Worm (Caenorhabditis elegans) whole organism, L4 larva: Measurements from ENCODE around the gene F07G11.3.

ENCODE experiments used
- D1046.2 ChIP-seq: fragments of 200-800 bp; sonication (Bioruptor generic); IDR thresholded peaks from 2 replicates; pipeline ENCODE4 v1.3.6; 2022; ENCODE audit warnings: missing genetic modification characterization, missing compliant biosample characterization
- F10B5.3 ChIP-seq: sonication (generic microtip); optimal IDR thresholded peaks from 2 replicates; lab custom pipeline; 2016; ENCODE audit warnings: mild to moderate bottlenecking, missing genetic modification characterization, missing compliant biosample characterization
- R02D3.7 ChIP-seq: fragments of 150-350 bp; sonication (generic microtip); optimal IDR thresholded peaks from 3 replicates; lab custom pipeline; 2014; ENCODE audit warnings: missing biosample characterization, missing genetic modification characterization
- Y105C5A.15 ChIP-seq: fragments of 200-800 bp; sonication (Bioruptor generic); IDR thresholded peaks from 2 replicates; pipeline ENCODE4 v1.3.6; 2022; ENCODE audit warnings: missing genetic modification characterization, missing compliant biosample characterization
- Y48G9A.11 ChIP-seq: fragments of 200-800 bp; sonication (Bioruptor generic); IDR thresholded peaks from 2 replicates; pipeline ENCODE4 v1.3.6; 2022; ENCODE audit warnings: missing genetic modification reagents, missing genetic modification characterization, missing compliant biosample characterization
- aly-2 ChIP-seq: sonication (generic microtip); optimal IDR thresholded peaks from 2 replicates; lab custom pipeline; 2018; ENCODE audit warnings: missing biosample characterization, missing genetic modification characterization
- ama-1 ChIP-seq: fragments of 150-350 bp; optimal IDR thresholded peaks from 2 replicates; lab custom pipeline; 2014; ENCODE audit warnings: inconsistent platforms, mixed read lengths
- arid-1 ChIP-seq: fragments of 200-800 bp; sonication (Bioruptor generic); conservative IDR thresholded peaks from 2 replicates; pipeline ENCODE4 v1.3.6; 2022; ENCODE audit warnings: missing genetic modification reagents, missing genetic modification characterization, missing compliant biosample characterization
- ceh-28 ChIP-seq: fragments of 150-350 bp; optimal IDR thresholded peaks from 2 replicates; lab custom pipeline; 2014; ENCODE audit warnings: missing biosample characterization, missing genetic modification reagents, missing genetic modification characterization
- ceh-32 ChIP-seq: sonication (generic microtip); optimal IDR thresholded peaks from 2 replicates; lab custom pipeline; 2016; ENCODE audit warnings: mild to moderate bottlenecking, missing genetic modification characterization, missing compliant biosample characterization; ENCODE audit not compliant: poor library complexity
- ceh-82 ChIP-seq: sonication (generic microtip); optimal IDR thresholded peaks from 2 replicates; lab custom pipeline; 2017; ENCODE audit warnings: missing biosample characterization, missing genetic modification characterization
- cey-2 ChIP-seq: sonication (generic microtip); optimal IDR thresholded peaks from 3 replicates; lab custom pipeline; 2017; ENCODE audit warnings: missing genetic modification characterization, mild to moderate bottlenecking, missing compliant biosample characterization, antibody characterized with exemption, borderline replicate concordance; ENCODE audit not compliant: insufficient read depth
- dmd-9 ChIP-seq: fragments of 200-800 bp; sonication (Bioruptor generic); IDR thresholded peaks from 2 replicates; pipeline ENCODE4 v1.3.6; 2022; ENCODE audit warnings: missing genetic modification reagents, missing genetic modification characterization, missing compliant biosample characterization
- dpl-1 ChIP-seq: fragments of 150-350 bp; optimal IDR thresholded peaks from 2 replicates; lab custom pipeline; 2014; ENCODE audit warnings: missing biosample characterization, missing genetic modification reagents, missing genetic modification characterization
- duxl-1 ChIP-seq: sonication (generic microtip); optimal IDR thresholded peaks from 2 replicates; lab custom pipeline; 2016; ENCODE audit warnings: mild to moderate bottlenecking, missing genetic modification characterization, moderate library complexity, missing compliant biosample characterization; ENCODE audit not compliant: poor library complexity
- egl-27 ChIP-seq: sonication (generic microtip); optimal IDR thresholded peaks from 3 replicates; lab custom pipeline; 2017; ENCODE audit warnings: missing biosample characterization, missing genetic modification reagents, missing genetic modification characterization
- egl-43 ChIP-seq: fragments of 200-800 bp; sonication (Bioruptor generic); IDR thresholded peaks from 2 replicates; pipeline ENCODE4 v1.3.6; 2022; ENCODE audit warnings: missing genetic modification reagents, missing genetic modification characterization, missing compliant biosample characterization
- jun-1 ChIP-seq: fragments of 150-350 bp; optimal IDR thresholded peaks from 2 replicates; lab custom pipeline; 2014; ENCODE audit warnings: missing biosample characterization, missing genetic modification reagents, missing genetic modification characterization
- lim-7 ChIP-seq: fragments of 200-800 bp; sonication (Bioruptor generic); IDR thresholded peaks from 2 replicates; pipeline ENCODE4 v1.3.6; 2022; ENCODE audit warnings: missing genetic modification characterization, missing compliant biosample characterization
- lin-1 ChIP-seq: fragments of 200-800 bp; sonication (Bioruptor generic); IDR thresholded peaks from 2 replicates; pipeline ENCODE4 v1.3.6; 2022; ENCODE audit warnings: missing genetic modification reagents, missing genetic modification characterization, missing compliant biosample characterization
- lin-38 ChIP-seq: fragments of 200-800 bp; sonication (Bioruptor generic); IDR thresholded peaks from 2 replicates; pipeline ENCODE4 v1.3.6; 2022; ENCODE audit warnings: missing genetic modification reagents, missing genetic modification characterization, missing compliant biosample characterization
- lir-3 ChIP-seq: sonication (generic microtip); optimal IDR thresholded peaks from 2 replicates; lab custom pipeline; 2016; ENCODE audit warnings: mild to moderate bottlenecking, missing genetic modification characterization, missing compliant biosample characterization
- madf-5 ChIP-seq, 2 experiments: fragments of 200-800 bp; sonication (Bioruptor generic); IDR thresholded peaks; 2 replicates each; pipeline ENCODE4 v1.3.6; 2022; ENCODE audit warnings: missing compliant biosample characterization in 2 of 2, missing genetic modification characterization in 2 of 2
- mep-1 ChIP-seq: fragments of 150-350 bp; sonication (generic microtip); optimal IDR thresholded peaks from 3 replicates; lab custom pipeline; 2014; ENCODE audit warnings: missing biosample characterization, missing genetic modification characterization
- mxl-3 ChIP-seq: fragments of 200-800 bp; sonication (Bioruptor generic); optimal IDR thresholded peaks from 2 replicates; lab custom pipeline; 2018; ENCODE audit warnings: mild to moderate bottlenecking, missing genetic modification characterization, missing compliant biosample characterization
- nhr-111 ChIP-seq: fragments of 200-800 bp; sonication (Bioruptor generic); optimal IDR thresholded peaks from 2 replicates; lab custom pipeline; 2018; ENCODE audit warnings: mild to moderate bottlenecking, missing genetic modification characterization, missing compliant biosample characterization
- nhr-41 ChIP-seq: fragments of 200-800 bp; sonication (Bioruptor generic); IDR thresholded peaks from 2 replicates; pipeline ENCODE4 v1.3.6; 2022; ENCODE audit warnings: missing genetic modification reagents, missing genetic modification characterization, missing compliant biosample characterization
- nhr-77 ChIP-seq: fragments of 150-350 bp; optimal IDR thresholded peaks from 2 replicates; lab custom pipeline; 2014; ENCODE audit warnings: missing biosample characterization, missing genetic modification characterization
- pha-4 ChIP-seq, 2 experiments: fragments of 150-350 bp in 1 of 2; fragments of 200-800 bp in 1 of 2; sonication (Bioruptor generic) in 1 of 2; IDR thresholded peaks in 1 of 2; optimal IDR thresholded peaks in 1 of 2; 2 replicates each; pipeline versions ENCODE4 v1.3.6 to Lab custom; 2014 to 2022; ENCODE audit warnings: missing genetic modification characterization in 2 of 2, missing genetic modification reagents in 2 of 2, missing biosample characterization in 1 of 2, missing compliant biosample characterization in 1 of 2
- php-3 ChIP-seq: fragments of 200-800 bp; sonication (Bioruptor generic); IDR thresholded peaks from 2 replicates; pipeline ENCODE4 v1.3.6; 2022; ENCODE audit warnings: missing genetic modification reagents, missing genetic modification characterization, missing compliant biosample characterization
- skn-1 ChIP-seq: fragments of 150-350 bp; optimal IDR thresholded peaks from 2 replicates; lab custom pipeline; 2014; ENCODE audit warnings: missing biosample characterization, missing genetic modification characterization
- snpc-4 ChIP-seq: fragments of 150-350 bp; optimal IDR thresholded peaks from 2 replicates; lab custom pipeline; 2014; ENCODE audit warnings: missing biosample characterization, missing genetic modification characterization
- spr-1 ChIP-seq: sonication (generic microtip); optimal IDR thresholded peaks from 2 replicates; lab custom pipeline; 2016; ENCODE audit warnings: mild to moderate bottlenecking, missing genetic modification characterization, missing compliant biosample characterization
- spr-3 ChIP-seq: fragments of 200-800 bp; sonication (Bioruptor generic); optimal IDR thresholded peaks from 2 replicates; lab custom pipeline; 2018; ENCODE audit warnings: mild to moderate bottlenecking, missing genetic modification characterization, missing compliant biosample characterization
- unc-39 ChIP-seq: sonication (generic microtip); optimal IDR thresholded peaks from 2 replicates; lab custom pipeline; 2017; ENCODE audit warnings: missing biosample characterization, missing genetic modification characterization
- unc-62 ChIP-seq, 3 experiments: fragments of 150-350 bp in 1 of 3; sonication (generic microtip); optimal IDR thresholded peaks in 2 of 3; peaks in 1 of 3; 1 replicate in 1 of 3; 2 replicates in 2 of 3; lab custom pipeline; 2014 to 2017; ENCODE audit warnings: missing biosample characterization in 3 of 3, missing genetic modification characterization in 3 of 3, missing genetic modification reagents in 3 of 3, missing genotype in 1 of 3
- zfp-3 ChIP-seq: fragments of 200-800 bp; sonication (Bioruptor generic); conservative IDR thresholded peaks from 2 replicates; pipeline ENCODE4 v1.3.6; 2022; ENCODE audit warnings: missing genetic modification reagents, missing genetic modification characterization, missing compliant biosample characterization

The F07G11.3 gene

DNA sequence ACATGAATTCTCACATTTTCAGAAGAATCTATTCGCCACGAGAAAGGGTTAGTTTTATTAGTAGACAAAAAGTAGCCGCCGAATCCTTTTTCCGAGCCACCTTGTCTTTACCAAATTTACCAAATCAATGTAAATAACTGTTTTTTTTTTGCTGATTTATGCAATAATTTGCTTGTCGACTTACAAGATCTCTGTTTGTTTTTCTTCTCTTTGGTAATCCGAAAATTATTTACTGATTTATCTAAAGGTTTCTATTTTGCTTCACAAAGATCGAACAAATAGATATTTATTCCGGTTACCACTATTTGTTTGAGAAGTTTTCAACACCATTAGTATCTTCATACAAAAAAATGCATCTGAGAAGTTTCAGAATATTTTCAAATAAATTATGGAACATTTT is 32.5 kb upstream of the F07G11.3 start, which contains the start of gene C13A2.7:
Gene C13A2.7 (plus strand): TSS at position 301 of the 400 bp plus-strand sequence.
- no peak for TF ChIP-seq cey-2 (tag; lab: Kevin White, UChicago)
- TF ChIP-seq lir-3 (tag; lab: Kevin White, UChicago), result no peak
- TF ChIP-seq snpc-4 (tag; lab: Kevin White, UChicago), result no peak
- no peak for TF ChIP-seq dpl-1 (GFP tag; lab: Kevin White, UChicago)
- TF ChIP-seq Y105C5A.15 (GFP tag; lab: Robert Waterston, UW), result no peak
- TF ChIP-seq F10B5.3 (tag; lab: Kevin White, UChicago), result no peak
- no peak for TF ChIP-seq duxl-1 (tag; lab: Kevin White, UChicago)
- TF ChIP-seq ceh-28, result no peak
- TF ChIP-seq php-3 (GFP tag; lab: Robert Waterston, UW), result no peak
- no peak for TF ChIP-seq mxl-3 (GFP tag; lab: Kevin White, UChicago)
- TF ChIP-seq skn-1 (tag; lab: Kevin White, UChicago), result no peak
- no peak for TF ChIP-seq nhr-111 (GFP tag; lab: Kevin White, UChicago)
- TF ChIP-seq madf-5 (GFP tag; IDR thresholded peaks at IDR 0.05; lab: Robert Waterston, UW), result no peak
- TF ChIP-seq spr-1 (tag; lab: Kevin White, UChicago), result no peak
- no peak for TF ChIP-seq R02D3.7
- no peak for TF ChIP-seq ceh-82
- TF ChIP-seq lin-1, result no peak
- TF ChIP-seq nhr-41 (GFP tag; lab: Robert Waterston, UW), result no peak
- TF ChIP-seq zfp-3, result no peak

DNA sequence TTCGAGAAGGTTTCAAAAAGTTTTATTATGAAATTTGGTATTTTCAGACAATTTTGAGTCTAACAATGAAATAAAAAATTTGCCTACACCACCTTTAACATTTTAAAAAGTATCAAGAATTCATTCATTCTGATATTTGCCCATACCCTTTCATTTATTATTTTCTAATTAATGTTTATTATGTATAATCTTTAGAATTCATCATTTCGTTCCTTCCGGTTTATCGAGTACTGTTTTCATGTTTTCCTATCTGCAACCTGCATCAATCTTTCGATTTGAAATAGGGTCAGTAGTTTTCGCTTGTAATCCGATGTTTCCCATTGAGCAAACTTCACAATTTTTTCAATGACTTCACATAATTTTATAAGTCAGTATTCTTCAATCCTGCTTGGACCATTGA is 29.2 kb upstream of the F07G11.3 start, which contains the start of gene C13A2.6:
Gene C13A2.6 (plus strand): TSS at position 301 of the 400 bp plus-strand sequence.
- TF ChIP-seq ama-1 (lab: Kevin White, UChicago), result no peak
- TF ChIP-seq D1046.2 (GFP tag; lab: Robert Waterston, UW), result no peak
- no peak for TF ChIP-seq nhr-77 (tag; lab: Kevin White, UChicago)
- TF ChIP-seq jun-1 (tag; lab: Kevin White, UChicago), result no peak
- no peak for TF ChIP-seq arid-1 (GFP tag; lab: Robert Waterston, UW)
- no peak for TF ChIP-seq pha-4 (GFP tag; IDR thresholded peaks at IDR 0.05; lab: Robert Waterston, UW)
- no peak for TF ChIP-seq pha-4 (tag; optimal IDR thresholded peaks at IDR 0.05; lab: Kevin White, UChicago)
- no peak for TF ChIP-seq spr-1 (tag; lab: Kevin White, UChicago)
- TF ChIP-seq dmd-9 (GFP tag; lab: Robert Waterston, UW), result no peak
- TF ChIP-seq ceh-28, result no peak
- no peak for TF ChIP-seq aly-2 (tag; lab: Kevin White, UChicago)
- TF ChIP-seq egl-43 (GFP tag; lab: Robert Waterston, UW), result no peak
- TF ChIP-seq Y48G9A.11 (GFP tag; lab: Robert Waterston, UW), result no peak
- no peak for TF ChIP-seq mep-1 (tag; lab: Kevin White, UChicago)

- TF ChIP-seq lir-3 (tag; lab: Kevin White, UChicago) (no peak), lim-7 (GFP tag; lab: Robert Waterston, UW) (no peak), dpl-1 (GFP tag; lab: Kevin White, UChicago) (no peak), dmd-9 (GFP tag; lab: Robert Waterston, UW) (no peak), unc-62 (GFP tag; optimal IDR thresholded peaks at IDR 0.05 in 1 of 2; lab: Kevin White, UChicago) (no peak), unc-62 (tag; optimal IDR thresholded peaks at IDR 0.05; lab: Kevin White, UChicago) (no peak), ceh-32 (tag; lab: Kevin White, UChicago) (no peak), spr-3 (GFP tag; lab: Kevin White, UChicago) (no peak), lin-38 (GFP tag; lab: Robert Waterston, UW) (no peak), egl-27 (tag; lab: Kevin White, UChicago) (no peak), unc-39 (no peak)
These were observed 23.6 kb upstream of the F07G11.3 start, which contains the start of gene C13A2.10 for ce11 chrV:7274992-7275391. Gene C13A2.10, minus strand, starts transcription at chrV:7275092.
